Worm (Caenorhabditis elegans): ENCODE data around the gene mec-9.

DNA sequence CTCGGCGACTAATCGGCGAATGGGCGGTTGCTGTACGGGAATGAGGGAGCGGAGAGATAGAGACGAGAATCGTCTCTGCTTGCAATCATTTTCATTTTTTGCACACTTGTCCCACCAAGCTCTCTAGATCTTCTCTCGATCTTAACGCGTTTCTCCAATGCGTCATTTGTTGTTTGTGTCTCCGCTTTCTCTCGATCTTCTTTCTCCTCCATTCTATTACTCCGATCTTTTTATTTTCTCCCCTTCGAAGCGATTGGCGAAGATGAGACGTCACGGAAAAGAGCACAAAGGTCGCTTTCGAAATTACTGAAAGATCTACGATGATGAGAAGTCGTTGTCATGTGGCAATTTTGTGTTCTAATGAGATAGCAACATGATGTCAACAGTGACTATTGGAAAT lies 43.7 kb upstream of the mec-9 start:
- TF ChIP-seq fos-1 (tag; optimal IDR thresholded peaks at IDR 0.05) (no peak), nhr-237 (tag; optimal IDR thresholded peaks at IDR 0.05) (no peak), pqm-1 (tag; optimal IDR thresholded peaks at IDR 0.05) (no peak), mdl-1 (tag; optimal IDR thresholded peaks at IDR 0.05) (no peak), ceh-82 (tag; optimal IDR thresholded peaks at IDR 0.05) (no peak), lsy-2 (tag; optimal IDR thresholded peaks at IDR 0.05) (no peak), daf-12 (tag; optimal IDR thresholded peaks at IDR 0.05) (no peak), nhr-6 (tag; optimal IDR thresholded peaks at IDR 0.05) (no peak), ama-1 (optimal IDR thresholded peaks at IDR 0.05) (no peak), nhr-77 (tag; optimal IDR thresholded peaks at IDR 0.05) (no peak)

Data from whole organism, L4 larva.